Fruit fly (Drosophila melanogaster) whole organism, pupa: Measurements from ENCODE around the gene hang.

Experiments
- CG13204 ChIP-seq: fragments of 200-800 bp; sonication (Bioruptor generic); optimal IDR thresholded peaks from 2 replicates; lab custom pipeline; 2018; ENCODE audit warnings: missing biosample characterization, mild to moderate bottlenecking, missing genetic modification characterization, moderate library complexity
- CG17806 ChIP-seq: fragments of 200-800 bp; sonication (Bioruptor generic); optimal IDR thresholded peaks from 2 replicates; lab custom pipeline; 2018; ENCODE audit warnings: missing biosample characterization, mild to moderate bottlenecking, missing genetic modification characterization, moderate library complexity
- CG32121 ChIP-seq: fragments of 200-800 bp; sonication (Bioruptor generic); IDR thresholded peaks from 2 replicates; pipeline ENCODE4 v1.3.6; 2022; ENCODE audit warnings: missing biosample characterization, missing genetic modification characterization
- CG34367 ChIP-seq: fragments of 200-800 bp; sonication (Bioruptor generic); optimal IDR thresholded peaks from 2 replicates; lab custom pipeline; 2018; ENCODE audit warnings: missing biosample characterization, mild to moderate bottlenecking, missing genetic modification characterization
- CG4496 ChIP-seq: fragments of 200-800 bp; sonication (Bioruptor generic); IDR thresholded peaks from 3 replicates; pipeline ENCODE4 v1.3.6; 2022; ENCODE audit warnings: missing biosample characterization, missing genetic modification characterization
- CG8159 ChIP-seq: fragments of 200-800 bp; sonication (Bioruptor generic); optimal IDR thresholded peaks from 3 replicates; lab custom pipeline; 2018; ENCODE audit warnings: missing biosample characterization, mild to moderate bottlenecking, missing genetic modification characterization, moderate library complexity
- CG9948 ChIP-seq: fragments of 200-800 bp; sonication (Bioruptor generic); optimal IDR thresholded peaks from 2 replicates; lab custom pipeline; 2018; ENCODE audit warnings: missing biosample characterization, mild to moderate bottlenecking, missing genetic modification characterization, moderate library complexity
- EcR ChIP-seq: fragments of 200-800 bp; sonication (Bioruptor generic); optimal IDR thresholded peaks from 3 replicates; lab custom pipeline; 2019; ENCODE audit warnings: missing biosample characterization, missing genetic modification characterization, mild to moderate bottlenecking, moderate library complexity, missing genetic modification reagents
- Ets98B ChIP-seq: fragments of 200-800 bp; sonication (Bioruptor generic); IDR thresholded peaks from 2 replicates; pipeline ENCODE4 v1.3.6; 2022; ENCODE audit warnings: missing biosample characterization, missing genetic modification characterization
- Pif1A ChIP-seq: fragments of 200-800 bp; sonication (Bioruptor generic); optimal IDR thresholded peaks from 3 replicates; lab custom pipeline; 2016; ENCODE audit warnings: missing biosample characterization, missing genetic modification characterization
- Pif1B ChIP-seq: fragments of 200-800 bp; sonication (Bioruptor generic); optimal IDR thresholded peaks from 3 replicates; lab custom pipeline; 2016; ENCODE audit warnings: missing biosample characterization, missing genetic modification characterization
- Snoo ChIP-seq: fragments of 200-800 bp; sonication (Bioruptor generic); optimal IDR thresholded peaks from 3 replicates; lab custom pipeline; 2017; ENCODE audit warnings: missing biosample characterization, mild to moderate bottlenecking, missing genetic modification characterization, inconsistent platforms

dm6 chrX:16427786-16428400 is 5.3 kb downstream of the hang start:
- TF ChIP-seq CG8159 (tag; lab: Kevin White, UChicago) (peak; percentile 34), CG17806 (no peak), EcR (no peak), Ets98B (GFP tag; lab: Robert Waterston, UW) (no peak), Pif1A (GFP tag; lab: Kevin White, UChicago) (no peak), CG34367 (tag; lab: Kevin White, UChicago) (no peak), CG9948 (tag; lab: Kevin White, UChicago) (peak; percentile 4), CG4496 (no peak), Pif1B (GFP tag; lab: Kevin White, UChicago) (no peak), Snoo (tag; lab: Kevin White, UChicago) (no peak), CG13204 (no peak), CG32121 (GFP tag; lab: Robert Waterston, UW) (no peak)
